Fruit fly (Drosophila melanogaster): ENCODE results near the gene CG3808.

dm6 chr3L:19041665-19042385, 41.4 kb upstream of the CG3808 start:
- TF ChIP-seq Eip78C (GFP tag), result peak; percentile 98
- TF ChIP-seq Eip93F (GFP tag; optimal IDR thresholded peaks at IDR 0.05), result peak; percentile 64
- peak; percentile 93 for TF ChIP-seq esn (GFP tag; optimal IDR thresholded peaks at IDR 0.05)
- peak; percentile 64 for TF ChIP-seq fd85E (GFP tag; optimal IDR thresholded peaks at IDR 0.05)
- no peak for TF ChIP-seq CG6163 (GFP tag; IDR thresholded peaks at IDR 0.05)
- TF ChIP-seq CG6276 (GFP tag; optimal IDR thresholded peaks at IDR 0.05), result peak; percentile 83
